Fruit fly (Drosophila melanogaster) whole organism, embryonic: Measurements from ENCODE around the gene nonC.
A peak's percentile ranks its signal among the peaks of the same experiment; 100 is the strongest.

Experiments
- ATbp ChIP-seq: fragments of 200-800 bp; sonication (Bioruptor generic); optimal IDR thresholded peaks from 2 replicates; lab custom pipeline; 2017; ENCODE audit warnings: missing biosample characterization, mild to moderate bottlenecking, missing genetic modification characterization, missing genetic modification reagents
- CG12155 ChIP-seq: fragments of 200-800 bp; sonication (Bioruptor generic); optimal IDR thresholded peaks from 3 replicates; lab custom pipeline; 2016; ENCODE audit warnings: missing biosample characterization, missing genetic modification characterization
- CG13296 ChIP-seq: fragments of 200-800 bp; sonication (Bioruptor generic); optimal IDR thresholded peaks from 3 replicates; lab custom pipeline; 2018; ENCODE audit warnings: missing biosample characterization, mild to moderate bottlenecking, missing genetic modification characterization
- CG13624 ChIP-seq: fragments of 200-800 bp; sonication (Bioruptor generic); optimal IDR thresholded peaks from 2 replicates; lab custom pipeline; 2016; ENCODE audit warnings: missing biosample characterization, missing genetic modification characterization
- CG1529 ChIP-seq: fragments of 200-800 bp; sonication (Bioruptor generic); optimal IDR thresholded peaks from 3 replicates; lab custom pipeline; 2018; ENCODE audit warnings: missing biosample characterization, missing genetic modification characterization
- CG15514 ChIP-seq: fragments of 200-800 bp; sonication (Bioruptor generic); optimal IDR thresholded peaks from 3 replicates; lab custom pipeline; 2017; ENCODE audit warnings: missing biosample characterization, missing genetic modification characterization, mild to moderate bottlenecking, moderate library complexity, missing genetic modification reagents
- CG16863 ChIP-seq: fragments of 200-800 bp; sonication (Bioruptor generic); optimal IDR thresholded peaks from 3 replicates; lab custom pipeline; 2016; ENCODE audit warnings: missing biosample characterization, missing genetic modification characterization
- CG17359 ChIP-seq: fragments of 200-800 bp; sonication (Bioruptor generic); optimal IDR thresholded peaks from 3 replicates; lab custom pipeline; 2018; ENCODE audit warnings: missing biosample characterization, mild to moderate bottlenecking, missing genetic modification characterization, moderate library complexity
- CG17612 ChIP-seq: fragments of 200-800 bp; sonication (Bioruptor generic); IDR thresholded peaks from 2 replicates; pipeline ENCODE4 v1.3.6; 2022; ENCODE audit warnings: missing biosample characterization, missing genetic modification characterization
- CG17912 ChIP-seq: fragments of 200-800 bp; sonication (Bioruptor generic); optimal IDR thresholded peaks from 2 replicates; lab custom pipeline; 2018; ENCODE audit warnings: missing biosample characterization, mild to moderate bottlenecking, missing genetic modification characterization
- CG18599 ChIP-seq: fragments of 200-800 bp; sonication (Bioruptor generic); optimal IDR thresholded peaks from 3 replicates; lab custom pipeline; 2017; ENCODE audit warnings: missing biosample characterization, missing genetic modification characterization, mild to moderate bottlenecking, moderate library complexity, missing genetic modification reagents
- CG2889 ChIP-seq: fragments of 200-800 bp; sonication (Bioruptor generic); IDR thresholded peaks from 3 replicates; pipeline ENCODE4 v1.3.6; 2022; ENCODE audit warnings: missing biosample characterization, missing genetic modification characterization
- CG34376 ChIP-seq: fragments of 200-800 bp; sonication (Bioruptor generic); optimal IDR thresholded peaks from 2 replicates; lab custom pipeline; 2018; ENCODE audit warnings: missing biosample characterization, mild to moderate bottlenecking, missing genetic modification characterization
- CG6683 ChIP-seq: fragments of 200-800 bp; sonication (Bioruptor generic); optimal IDR thresholded peaks from 2 replicates; lab custom pipeline; 2017; ENCODE audit warnings: missing biosample characterization, mild to moderate bottlenecking, missing genetic modification characterization, missing genetic modification reagents
- CG6765 ChIP-seq: fragments of 200-800 bp; sonication (Bioruptor generic); optimal IDR thresholded peaks from 3 replicates; lab custom pipeline; 2017; ENCODE audit warnings: missing biosample characterization, mild to moderate bottlenecking, missing genetic modification characterization
- CG6854 ChIP-seq: fragments of 200-800 bp; sonication (Bioruptor generic); optimal IDR thresholded peaks from 3 replicates; lab custom pipeline; 2017; ENCODE audit warnings: missing biosample characterization, mild to moderate bottlenecking, missing genetic modification characterization
- CG8089 ChIP-seq: fragments of 200-800 bp; sonication (Bioruptor generic); optimal IDR thresholded peaks from 3 replicates; lab custom pipeline; 2016; ENCODE audit warnings: missing biosample characterization, missing genetic modification characterization
- CG8765 ChIP-seq: fragments of 200-800 bp; sonication (Bioruptor generic); IDR thresholded peaks from 2 replicates; pipeline ENCODE4 v1.3.6; 2022; ENCODE audit warnings: missing biosample characterization, missing genetic modification characterization
- CG9797 ChIP-seq: fragments of 200-800 bp; sonication (Bioruptor generic); optimal IDR thresholded peaks from 3 replicates; lab custom pipeline; 2018; ENCODE audit warnings: missing biosample characterization, mild to moderate bottlenecking, missing genetic modification characterization
- Chrac-16 ChIP-seq: fragments of 200-800 bp; sonication (Bioruptor generic); optimal IDR thresholded peaks from 3 replicates; lab custom pipeline; 2016; ENCODE audit warnings: missing biosample characterization, missing genetic modification characterization
- D19B ChIP-seq: fragments of 200-800 bp; sonication (Bioruptor generic); optimal IDR thresholded peaks from 2 replicates; lab custom pipeline; 2017; ENCODE audit warnings: missing biosample characterization, mild to moderate bottlenecking, missing genetic modification characterization
- Dip3 ChIP-seq: fragments of 200-800 bp; sonication (Bioruptor generic); optimal IDR thresholded peaks from 3 replicates; lab custom pipeline; 2016; ENCODE audit warnings: missing biosample characterization, missing genetic modification characterization
- Drgx ChIP-seq: fragments of 200-800 bp; sonication (Bioruptor generic); IDR thresholded peaks from 2 replicates; pipeline ENCODE4 v1.3.6; 2022; ENCODE audit warnings: missing biosample characterization, missing genetic modification characterization
- HmgZ ChIP-seq: fragments of 200-800 bp; sonication (Bioruptor generic); optimal IDR thresholded peaks from 2 replicates; lab custom pipeline; 2018; ENCODE audit warnings: missing biosample characterization, mild to moderate bottlenecking, missing genetic modification characterization
- MESR4 ChIP-seq: fragments of 200-800 bp; sonication (Bioruptor generic); optimal IDR thresholded peaks from 2 replicates; lab custom pipeline; 2018; ENCODE audit warnings: missing biosample characterization, mild to moderate bottlenecking, missing genetic modification characterization, moderate library complexity
- Nf-YB ChIP-seq: fragments of 200-800 bp; sonication (Bioruptor generic); optimal IDR thresholded peaks from 3 replicates; lab custom pipeline; 2019; ENCODE audit warnings: missing biosample characterization, mild to moderate bottlenecking, missing genetic modification characterization, moderate library complexity
- Oli ChIP-seq: fragments of 200-800 bp; sonication (Bioruptor generic); optimal IDR thresholded peaks from 2 replicates; lab custom pipeline; 2018; ENCODE audit warnings: missing biosample characterization, mild to moderate bottlenecking, missing genetic modification characterization, moderate library complexity
- Sry-β ChIP-seq: fragments of 200-800 bp; sonication (Bioruptor generic); optimal IDR thresholded peaks from 2 replicates; lab custom pipeline; 2018; ENCODE audit warnings: missing biosample characterization, mild to moderate bottlenecking, missing genetic modification characterization, moderate library complexity
- TFAM ChIP-seq: fragments of 200-800 bp; sonication (Bioruptor generic); optimal IDR thresholded peaks from 2 replicates; lab custom pipeline; 2017; ENCODE audit warnings: missing biosample characterization, missing genetic modification characterization, inconsistent platforms
- Vsx1 ChIP-seq: fragments of 200-800 bp; sonication (Bioruptor generic); optimal IDR thresholded peaks from 2 replicates; lab custom pipeline; 2017; ENCODE audit warnings: missing biosample characterization, mild to moderate bottlenecking, missing genetic modification characterization, missing genetic modification reagents
- bbx ChIP-seq: fragments of 200-800 bp; sonication (Bioruptor generic); IDR thresholded peaks from 2 replicates; pipeline ENCODE4 v1.3.6; 2022; ENCODE audit warnings: missing biosample characterization, missing genetic modification characterization; ENCODE audit not compliant: partially characterized antibody
- chinmo ChIP-seq: fragments of 200-800 bp; sonication (Bioruptor generic); IDR thresholded peaks from 4 replicates; pipeline ENCODE4 v1.3.6; 2022; ENCODE audit warnings: missing biosample characterization, missing genetic modification characterization; ENCODE audit not compliant: partially characterized antibody
- crc ChIP-seq: fragments of 200-800 bp; sonication (Bioruptor generic); optimal IDR thresholded peaks from 2 replicates; lab custom pipeline; 2016; ENCODE audit warnings: missing biosample characterization, missing genetic modification characterization
- eve ChIP-seq, 2 experiments: fragments of >200 bp; optimal IDR thresholded peaks; 2 replicates each; lab custom pipeline; 2017; ENCODE audit warnings: missing biosample characterization in 2 of 2, missing genetic modification characterization in 2 of 2
- fd64A ChIP-seq: fragments of 200-800 bp; sonication (Bioruptor generic); optimal IDR thresholded peaks from 3 replicates; lab custom pipeline; 2018; ENCODE audit warnings: missing biosample characterization, mild to moderate bottlenecking, missing genetic modification characterization
- fd96Cb ChIP-seq: fragments of 200-800 bp; sonication (Bioruptor generic); optimal IDR thresholded peaks from 2 replicates; lab custom pipeline; 2018; ENCODE audit warnings: missing biosample characterization, mild to moderate bottlenecking, missing genetic modification characterization, moderate library complexity
- gcm ChIP-seq: fragments of 200-800 bp; sonication (Bioruptor generic); optimal IDR thresholded peaks from 2 replicates; lab custom pipeline; 2019; ENCODE audit warnings: missing biosample characterization, mild to moderate bottlenecking, missing genetic modification characterization, moderate library complexity
- gem ChIP-seq: fragments of 200-800 bp; sonication (Bioruptor generic); optimal IDR thresholded peaks from 2 replicates; lab custom pipeline; 2019; ENCODE audit warnings: missing biosample characterization, mild to moderate bottlenecking, missing genetic modification characterization, moderate library complexity
- gsb-n ChIP-seq: fragments of 200-800 bp; sonication (Bioruptor generic); optimal IDR thresholded peaks from 3 replicates; lab custom pipeline; 2018; ENCODE audit warnings: missing biosample characterization, mild to moderate bottlenecking, missing genetic modification characterization
- klu ChIP-seq: fragments of 200-800 bp; sonication (Bioruptor generic); IDR thresholded peaks from 2 replicates; pipeline ENCODE4 v1.3.6; 2022; ENCODE audit warnings: missing biosample characterization, missing genetic modification characterization
- knrl ChIP-seq: fragments of 200-800 bp; sonication (Bioruptor generic); IDR thresholded peaks from 3 replicates; pipeline ENCODE4 v1.3.6; 2022; ENCODE audit warnings: missing biosample characterization, missing genetic modification characterization; ENCODE audit not compliant: partially characterized antibody
- lab ChIP-seq: fragments of 200-800 bp; sonication (Bioruptor generic); optimal IDR thresholded peaks from 3 replicates; lab custom pipeline; 2017; ENCODE audit warnings: missing biosample characterization, missing genetic modification characterization, mild to moderate bottlenecking, moderate library complexity, missing genetic modification reagents
- nom ChIP-seq: fragments of 200-800 bp; sonication (Bioruptor generic); optimal IDR thresholded peaks from 2 replicates; lab custom pipeline; 2017; ENCODE audit warnings: missing biosample characterization, missing genetic modification characterization, mild to moderate bottlenecking, moderate library complexity, missing genetic modification reagents
- pb ChIP-seq: fragments of 200-800 bp; sonication (Bioruptor generic); optimal IDR thresholded peaks from 3 replicates; lab custom pipeline; 2016; ENCODE audit warnings: missing biosample characterization, missing genetic modification characterization
- psq ChIP-seq: fragments of 200-800 bp; sonication (Bioruptor generic); optimal IDR thresholded peaks from 2 replicates; lab custom pipeline; 2017; ENCODE audit warnings: missing biosample characterization, missing genetic modification characterization
- row ChIP-seq: fragments of 200-800 bp; sonication (Bioruptor generic); IDR thresholded peaks from 3 replicates; pipeline ENCODE4 v1.3.6; 2022; ENCODE audit warnings: missing biosample characterization, missing genetic modification characterization
- slp2 ChIP-seq: fragments of 200-800 bp; sonication (Bioruptor generic); optimal IDR thresholded peaks from 2 replicates; lab custom pipeline; 2016; ENCODE audit warnings: missing biosample characterization, missing genetic modification characterization
- wor ChIP-seq: fragments of 200-800 bp; sonication (Bioruptor generic); IDR thresholded peaks from 2 replicates; pipeline ENCODE4 v1.3.6; 2022; ENCODE audit warnings: missing biosample characterization, missing genetic modification characterization

The nonC gene

DNA sequence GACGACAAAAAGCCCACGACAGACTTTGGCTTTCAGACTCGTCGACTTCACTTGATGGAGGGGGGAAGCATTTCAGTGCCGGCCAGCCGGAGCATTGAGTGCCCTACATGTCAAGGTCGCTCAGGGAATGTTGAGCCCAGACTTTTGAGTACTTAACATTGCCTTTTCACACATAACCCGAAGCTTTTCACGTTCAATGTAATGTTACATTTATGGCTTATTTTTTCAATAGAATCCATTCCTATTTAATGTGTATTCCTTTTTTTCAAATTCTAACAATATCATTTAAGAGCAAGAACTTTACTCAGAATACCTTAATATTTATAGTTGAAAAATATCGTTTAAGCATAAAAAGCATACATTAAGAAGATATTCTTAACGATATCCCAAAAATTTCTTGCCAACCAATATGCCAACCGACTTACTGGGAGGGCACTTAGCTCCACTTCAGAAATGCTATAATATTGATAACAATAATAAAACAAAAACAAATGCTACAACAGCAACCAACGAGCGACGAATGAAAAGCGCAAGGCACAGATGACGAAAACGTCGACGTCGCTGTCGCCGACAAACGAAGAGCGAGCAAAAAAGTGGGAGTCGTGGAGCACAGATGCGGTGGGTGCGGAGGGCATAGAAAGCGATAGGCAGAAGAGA is 35.6 kb downstream of the nonC start (continued):
- peak; percentile 44 for TF ChIP-seq Drgx (GFP tag; lab: Robert Waterston, UW)
- peak; percentile 79 for TF ChIP-seq CG12155
- no peak for TF ChIP-seq bbx (GFP tag; lab: Robert Waterston, UW)
- TF ChIP-seq Vsx1 (GFP tag; lab: Kevin White, UChicago), result peak; percentile 57
- TF ChIP-seq CG9797 (GFP tag; lab: Kevin White, UChicago), result no peak
- peak; percentile 88 for TF ChIP-seq psq
- no peak; the same call in 2 of the 3 replicates for TF ChIP-seq CG2889 (GFP tag; lab: Robert Waterston, UW)
- TF ChIP-seq knrl (GFP tag; lab: Robert Waterston, UW), result no peak
- no peak for TF ChIP-seq HmgZ
- peak; percentile 55 for TF ChIP-seq TFAM
- peak; percentile 83 for TF ChIP-seq D19B (GFP tag; lab: Kevin White, UChicago)
- TF ChIP-seq CG17612 (GFP tag; lab: Robert Waterston, UW), result 0 out of 2 replicates have a peak, but pooled peaks have one; percentile 30
- peak; percentile 75 for TF ChIP-seq ATbp (GFP tag; lab: Kevin White, UChicago)
- TF ChIP-seq CG8089 (GFP tag; lab: Kevin White, UChicago), result peak; percentile 64
- TF ChIP-seq CG6683 (GFP tag; lab: Kevin White, UChicago), result peak; percentile 68
- peak; percentile 44 for TF ChIP-seq nom (GFP tag; lab: Kevin White, UChicago)
- peak; percentile 76 for TF ChIP-seq CG34376 (GFP tag; lab: Kevin White, UChicago)
- no peak for TF ChIP-seq Nf-YB (GFP tag; lab: Kevin White, UChicago)
- no peak for TF ChIP-seq gcm (GFP tag; lab: Kevin White, UChicago)
- peak; percentile 76 for TF ChIP-seq CG17359 (tag; lab: Kevin White, UChicago)
- TF ChIP-seq slp2 (GFP tag; lab: Kevin White, UChicago), result peak; percentile 89
- no peak for TF ChIP-seq fd64A (GFP tag; lab: Kevin White, UChicago)
- TF ChIP-seq CG15514 (GFP tag; lab: Kevin White, UChicago), result peak; percentile 26
- TF ChIP-seq pb (GFP tag; lab: Kevin White, UChicago), result no peak
- TF ChIP-seq gem (tag; lab: Kevin White, UChicago), result peak; percentile 72
- peak; percentile 83; the same call in 2 of the 4 replicates for TF ChIP-seq chinmo (GFP tag; lab: Robert Waterston, UW)
- peak; percentile 87 for TF ChIP-seq fd96Cb
- no peak for TF ChIP-seq Sry-β (GFP tag; lab: Kevin White, UChicago)
- peak; percentile 65 for TF ChIP-seq klu (GFP tag; lab: Robert Waterston, UW)
- TF ChIP-seq eve (GFP tag; optimal IDR thresholded peaks at IDR 0.05; lab: Kevin White, UChicago), result peak in 1 of 2 experiments; percentile 96
- TF ChIP-seq wor, result no peak
- TF ChIP-seq Dip3, result peak; percentile 82
- TF ChIP-seq CG16863 (GFP tag; lab: Kevin White, UChicago), result no peak
- TF ChIP-seq CG6854 (GFP tag; lab: Kevin White, UChicago), result peak; percentile 81
- TF ChIP-seq CG13296, result peak; percentile 66
- TF ChIP-seq CG6765 (GFP tag; lab: Kevin White, UChicago), result peak; percentile 59
- no peak for TF ChIP-seq CG17912
- TF ChIP-seq Oli, result peak; percentile 74
- peak; percentile 36; the same call in 1 of the 2 replicates for TF ChIP-seq CG8765 (GFP tag; lab: Robert Waterston, UW)
- no peak for TF ChIP-seq Chrac-16
- TF ChIP-seq CG13624 (GFP tag; lab: Kevin White, UChicago), result peak; percentile 73
- TF ChIP-seq row, result peak; percentile 72
- TF ChIP-seq CG1529 (GFP tag; lab: Kevin White, UChicago), result peak; percentile 18
- TF ChIP-seq crc, result peak; percentile 73
- TF ChIP-seq lab, result peak; percentile 84
- peak; percentile 3 for TF ChIP-seq gsb-n (tag; lab: Kevin White, UChicago)
- TF ChIP-seq MESR4, result no peak
- TF ChIP-seq CG18599 (GFP tag; lab: Kevin White, UChicago), result peak; percentile 82
